Fruit fly (Drosophila melanogaster) whole organism, adult: Measurements from ENCODE around the gene Vsx2.

Experiments used
- CG7045 ChIP-seq: fragments of 200-800 bp; sonication (Bioruptor generic); optimal IDR thresholded peaks from 2 replicates; lab custom pipeline; 2017; ENCODE audit warnings: missing biosample characterization, mild to moderate bottlenecking, missing genetic modification characterization
- Mnt ChIP-seq: fragments of 200-800 bp; sonication (Bioruptor generic); optimal IDR thresholded peaks from 2 replicates; lab custom pipeline; 2016; ENCODE audit warnings: missing biosample characterization, mild to moderate bottlenecking, missing genetic modification characterization
- toe ChIP-seq: fragments of 200-800 bp; sonication (Bioruptor generic); optimal IDR thresholded peaks from 2 replicates; lab custom pipeline; 2016; ENCODE audit warnings: missing biosample characterization, missing genetic modification characterization

DNA sequence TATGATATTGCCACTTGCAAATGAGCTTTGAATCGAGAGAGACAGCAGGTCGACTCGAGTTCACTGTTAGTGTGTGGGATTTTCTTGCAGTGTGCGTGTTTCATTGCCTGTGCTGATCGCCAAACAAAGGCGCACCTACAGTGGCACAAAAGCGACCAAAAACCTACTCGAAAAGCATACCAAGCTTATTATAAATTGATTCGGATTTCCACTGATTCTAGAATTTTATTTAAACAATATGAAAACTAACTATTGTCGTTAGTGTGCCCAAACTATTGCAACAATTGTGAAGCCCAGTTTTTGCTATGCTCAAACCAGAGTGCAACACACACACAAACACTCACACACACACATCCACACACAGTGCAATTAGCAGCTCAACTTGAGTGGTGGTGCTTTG lies 1.5 kb downstream of the Vsx2 start:
- TF ChIP-seq Mnt (GFP tag; lab: Kevin White, UChicago) (no peak), CG7045 (GFP tag; lab: Kevin White, UChicago) (no peak), toe (no peak)
